Fruit fly (Drosophila melanogaster) whole organism, embryonic: ENCODE measurements around the gene CG1463.
A peak's percentile ranks its signal among the peaks of the same experiment; 100 is the strongest.

Source experiments
- Bteb2 ChIP-seq: fragments of 200-800 bp; sonication (Bioruptor generic); optimal IDR thresholded peaks from 2 replicates; lab custom pipeline; 2016; ENCODE audit warnings: missing biosample characterization, missing genetic modification characterization
- CG1024 ChIP-seq: fragments of 200-800 bp; sonication (Bioruptor generic); IDR thresholded peaks from 2 replicates; pipeline ENCODE4 v1.3.6; 2022; ENCODE audit warnings: missing biosample characterization, missing genetic modification characterization
- CG12071 ChIP-seq: fragments of 200-800 bp; sonication (Bioruptor generic); optimal IDR thresholded peaks from 3 replicates; lab custom pipeline; 2018; ENCODE audit warnings: missing biosample characterization, mild to moderate bottlenecking, missing genetic modification characterization
- CG12391 ChIP-seq: fragments of 200-800 bp; sonication (Bioruptor generic); optimal IDR thresholded peaks from 3 replicates; lab custom pipeline; 2018; ENCODE audit warnings: missing biosample characterization, mild to moderate bottlenecking, missing genetic modification characterization, moderate library complexity
- CG12659 ChIP-seq: fragments of 200-800 bp; sonication (Bioruptor generic); optimal IDR thresholded peaks from 3 replicates; lab custom pipeline; 2017; ENCODE audit warnings: mild to moderate bottlenecking, missing biosample characterization, missing genetic modification reagents, missing genetic modification characterization
- CG13775 ChIP-seq: fragments of 200-800 bp; sonication (Bioruptor generic); optimal IDR thresholded peaks from 3 replicates; lab custom pipeline; 2017; ENCODE audit warnings: missing biosample characterization, mild to moderate bottlenecking, missing genetic modification characterization
- CG14050 ChIP-seq: fragments of 200-800 bp; sonication (Bioruptor generic); IDR thresholded peaks from 3 replicates; pipeline ENCODE4 v1.3.6; 2022; ENCODE audit warnings: missing biosample characterization, missing genetic modification characterization
- CG31224 ChIP-seq: fragments of 200-800 bp; sonication (Bioruptor generic); IDR thresholded peaks from 2 replicates; pipeline ENCODE4 v1.3.6; 2022; ENCODE audit warnings: missing biosample characterization, missing genetic modification characterization
- CG33213 ChIP-seq: fragments of 200-800 bp; sonication (Bioruptor generic); optimal IDR thresholded peaks from 3 replicates; lab custom pipeline; 2016; ENCODE audit warnings: missing biosample characterization, missing genetic modification characterization
- CG34224 ChIP-seq: fragments of 200-800 bp; sonication (Bioruptor generic); IDR thresholded peaks from 3 replicates; pipeline ENCODE4 v1.3.6; 2022; ENCODE audit warnings: missing biosample characterization, missing genetic modification characterization; ENCODE audit not compliant: partially characterized antibody
- CG34376 ChIP-seq: fragments of 200-800 bp; sonication (Bioruptor generic); optimal IDR thresholded peaks from 2 replicates; lab custom pipeline; 2018; ENCODE audit warnings: missing biosample characterization, mild to moderate bottlenecking, missing genetic modification characterization
- CG4404 ChIP-seq: fragments of 200-800 bp; sonication (Bioruptor generic); IDR thresholded peaks from 2 replicates; pipeline ENCODE4 v1.3.6; 2022; ENCODE audit warnings: missing biosample characterization, missing genetic modification characterization
- CG4617 ChIP-seq: fragments of 200-800 bp; sonication (Bioruptor generic); optimal IDR thresholded peaks from 3 replicates; lab custom pipeline; 2016; ENCODE audit warnings: missing biosample characterization, missing genetic modification characterization, borderline replicate concordance
- CG8478 ChIP-seq: fragments of >200 bp; optimal IDR thresholded peaks from 2 replicates; lab custom pipeline; 2018
- CTCF ChIP-seq: fragments of 200-800 bp; sonication (Bioruptor generic); optimal IDR thresholded peaks from 2 replicates; lab custom pipeline; 2017; ENCODE audit warnings: missing biosample characterization, mild to moderate bottlenecking, missing genetic modification characterization, moderate library complexity
- CoRest ChIP-seq: fragments of 200-800 bp; sonication (Bioruptor generic); optimal IDR thresholded peaks from 3 replicates; lab custom pipeline; 2018; ENCODE audit warnings: missing biosample characterization, mild to moderate bottlenecking, missing genetic modification characterization, moderate library complexity
- Dbx ChIP-seq: fragments of 200-800 bp; sonication (Bioruptor generic); IDR thresholded peaks from 3 replicates; pipeline ENCODE4 v1.3.6; 2022; ENCODE audit warnings: missing biosample characterization, missing genetic modification characterization
- Deaf1 ChIP-seq: fragments of 200-800 bp; optimal IDR thresholded peaks from 3 replicates; lab custom pipeline; 2019; ENCODE audit warnings: missing biosample characterization, mild to moderate bottlenecking, missing genetic modification characterization, moderate library complexity
- Dll ChIP-seq: fragments of 200-800 bp; sonication (Bioruptor generic); IDR thresholded peaks from 4 replicates; pipeline ENCODE4 v1.3.6; 2022; ENCODE audit warnings: missing biosample characterization, missing genetic modification characterization; ENCODE audit not compliant: partially characterized antibody
- Fer1 ChIP-seq: fragments of 200-800 bp; sonication (Bioruptor generic); optimal IDR thresholded peaks from 2 replicates; lab custom pipeline; 2017; ENCODE audit warnings: missing biosample characterization, mild to moderate bottlenecking, missing genetic modification characterization
- Gug ChIP-seq: fragments of 200-800 bp; sonication (Bioruptor generic); IDR thresholded peaks from 4 replicates; pipeline ENCODE4 v1.3.6; 2022; ENCODE audit warnings: missing biosample characterization, missing genetic modification characterization
- HLH3B ChIP-seq: fragments of 200-800 bp; sonication (Bioruptor generic); IDR thresholded peaks from 2 replicates; pipeline ENCODE4 v1.3.6; 2022; ENCODE audit warnings: missing biosample characterization, missing genetic modification characterization
- Med ChIP-seq: fragments of 200-800 bp; sonication (Bioruptor generic); peaks from one replicate; lab custom pipeline; 2016; ENCODE audit warnings: missing biosample characterization, missing genetic modification characterization, mild to moderate bottlenecking, inconsistent platforms, moderate library complexity
- Neu2 ChIP-seq: fragments of 200-800 bp; sonication (Bioruptor generic); optimal IDR thresholded peaks from 3 replicates; lab custom pipeline; 2016; ENCODE audit warnings: missing biosample characterization, missing genetic modification characterization, borderline replicate concordance
- Nf-YB ChIP-seq: fragments of 200-800 bp; sonication (Bioruptor generic); optimal IDR thresholded peaks from 3 replicates; lab custom pipeline; 2019; ENCODE audit warnings: missing biosample characterization, mild to moderate bottlenecking, missing genetic modification characterization, moderate library complexity
- Ptx1 ChIP-seq: fragments of 200-800 bp; sonication (Bioruptor generic); IDR thresholded peaks from 2 replicates; pipeline ENCODE4 v1.3.6; 2022; ENCODE audit warnings: missing biosample characterization, missing genetic modification characterization
- Spps ChIP-seq: fragments of 200-800 bp; sonication (Bioruptor generic); optimal IDR thresholded peaks from 2 replicates; lab custom pipeline; 2018; ENCODE audit warnings: missing biosample characterization, mild to moderate bottlenecking, missing genetic modification characterization
- Vsx1 ChIP-seq: fragments of 200-800 bp; sonication (Bioruptor generic); optimal IDR thresholded peaks from 2 replicates; lab custom pipeline; 2017; ENCODE audit warnings: missing biosample characterization, mild to moderate bottlenecking, missing genetic modification characterization, missing genetic modification reagents
- abd-A ChIP-seq: fragments of 200-800 bp; sonication (Bioruptor generic); optimal IDR thresholded peaks from 3 replicates; lab custom pipeline; 2019; ENCODE audit warnings: missing biosample characterization, mild to moderate bottlenecking, missing genetic modification characterization, moderate library complexity
- al ChIP-seq: fragments of 200-800 bp; sonication (Bioruptor generic); IDR thresholded peaks from 2 replicates; pipeline ENCODE4 v1.3.6; 2022; ENCODE audit warnings: missing biosample characterization, missing genetic modification characterization
- ase ChIP-seq: fragments of 200-800 bp; sonication (Bioruptor generic); IDR thresholded peaks from 3 replicates; pipeline ENCODE4 v1.3.6; 2022; ENCODE audit warnings: missing biosample characterization, missing genetic modification characterization
- cg ChIP-seq: fragments of 200-800 bp; sonication (Bioruptor generic); optimal IDR thresholded peaks from 3 replicates; lab custom pipeline; 2019; ENCODE audit warnings: missing biosample characterization, mild to moderate bottlenecking, missing genetic modification characterization, moderate library complexity
- chinmo ChIP-seq: fragments of 200-800 bp; sonication (Bioruptor generic); IDR thresholded peaks from 4 replicates; pipeline ENCODE4 v1.3.6; 2022; ENCODE audit warnings: missing biosample characterization, missing genetic modification characterization; ENCODE audit not compliant: partially characterized antibody
- danr ChIP-seq: fragments of 200-800 bp; sonication (Bioruptor generic); IDR thresholded peaks from 2 replicates; pipeline ENCODE4 v1.3.6; 2022; ENCODE audit warnings: missing biosample characterization, missing genetic modification characterization
- dmrt99B ChIP-seq: fragments of 200-800 bp; sonication (Bioruptor generic); optimal IDR thresholded peaks from 2 replicates; lab custom pipeline; 2018; ENCODE audit warnings: missing biosample characterization, mild to moderate bottlenecking, missing genetic modification characterization, moderate library complexity
- ems ChIP-seq: fragments of 200-800 bp; sonication (Bioruptor generic); optimal IDR thresholded peaks from 3 replicates; lab custom pipeline; 2016; ENCODE audit warnings: missing biosample characterization, missing genetic modification characterization
- ewg ChIP-seq: fragments of 200-800 bp; sonication (Bioruptor generic); optimal IDR thresholded peaks from 3 replicates; lab custom pipeline; 2017; ENCODE audit warnings: mild to moderate bottlenecking, missing biosample characterization, missing genetic modification reagents, missing genetic modification characterization
- exex ChIP-seq: fragments of 200-800 bp; sonication (Bioruptor generic); optimal IDR thresholded peaks from 4 replicates; lab custom pipeline; 2018; ENCODE audit warnings: missing biosample characterization, mild to moderate bottlenecking, missing genetic modification characterization, moderate library complexity
- ftz-f1 ChIP-seq: fragments of 200-800 bp; sonication (Bioruptor generic); optimal IDR thresholded peaks from 2 replicates; lab custom pipeline; 2016; ENCODE audit warnings: missing biosample characterization, missing genetic modification characterization
- grau ChIP-seq: fragments of 200-800 bp; optimal IDR thresholded peaks from 3 replicates; lab custom pipeline; 2019; ENCODE audit warnings: missing biosample characterization, mild to moderate bottlenecking, missing genetic modification characterization, moderate library complexity
- lola ChIP-seq, 3 experiments: fragments of >200 bp in 2 of 3; fragments of 200-800 bp in 1 of 3; sonication (Bioruptor generic) in 1 of 3; optimal IDR thresholded peaks; 2 replicates each; lab custom pipeline; 2017 to 2019; ENCODE audit warnings: missing biosample characterization in 3 of 3, missing genetic modification characterization in 3 of 3, mild to moderate bottlenecking in 1 of 3, moderate library complexity in 1 of 3
- otp ChIP-seq: fragments of 200-800 bp; sonication (Bioruptor generic); IDR thresholded peaks from 3 replicates; pipeline ENCODE4, ENCODE4 v1.3.6; 2022; ENCODE audit warnings: missing biosample characterization, missing genetic modification characterization
- pb ChIP-seq: fragments of 200-800 bp; sonication (Bioruptor generic); optimal IDR thresholded peaks from 3 replicates; lab custom pipeline; 2016; ENCODE audit warnings: missing biosample characterization, missing genetic modification characterization
- pzg ChIP-seq: fragments of 200-800 bp; sonication (Bioruptor generic); optimal IDR thresholded peaks from 3 replicates; lab custom pipeline; 2018; ENCODE audit warnings: missing biosample characterization, mild to moderate bottlenecking, missing genetic modification characterization, moderate library complexity
- sens ChIP-seq: fragments of 200-800 bp; sonication (Bioruptor generic); peaks from one replicate; lab custom pipeline; 2016; ENCODE audit warnings: missing biosample characterization, missing genetic modification characterization
- sr ChIP-seq: fragments of 200-800 bp; sonication (Bioruptor generic); IDR thresholded peaks from 3 replicates; pipeline ENCODE4 v1.3.6; 2022; ENCODE audit warnings: missing biosample characterization, missing genetic modification characterization
- stc ChIP-seq: fragments of 200-800 bp; sonication (Bioruptor generic); IDR thresholded peaks from 2 replicates; pipeline ENCODE4 v1.3.6; 2022; ENCODE audit warnings: missing biosample characterization, missing genetic modification characterization
- tio ChIP-seq: fragments of 200-800 bp; sonication (Bioruptor generic); optimal IDR thresholded peaks from 2 replicates; lab custom pipeline; 2017; ENCODE audit warnings: missing biosample characterization, missing genetic modification characterization, inconsistent platforms
- wek ChIP-seq: fragments of 200-800 bp; sonication (Bioruptor generic); optimal IDR thresholded peaks from 3 replicates; lab custom pipeline; 2018; ENCODE audit warnings: missing biosample characterization, mild to moderate bottlenecking, missing genetic modification characterization, moderate library complexity

Gene CG1463

dm6 chrX:12574666-12575202, 36.7 kb downstream of the CG1463 start (continued):
- TF ChIP-seq CG14050 = peak; percentile 25; the same call in 1 of the 3 replicates
- TF ChIP-seq sens = peak; percentile 78
- peak; percentile 99 for TF ChIP-seq chinmo
- TF ChIP-seq CG8478 (lab: Kevin White, UChicago) = no peak

DNA sequence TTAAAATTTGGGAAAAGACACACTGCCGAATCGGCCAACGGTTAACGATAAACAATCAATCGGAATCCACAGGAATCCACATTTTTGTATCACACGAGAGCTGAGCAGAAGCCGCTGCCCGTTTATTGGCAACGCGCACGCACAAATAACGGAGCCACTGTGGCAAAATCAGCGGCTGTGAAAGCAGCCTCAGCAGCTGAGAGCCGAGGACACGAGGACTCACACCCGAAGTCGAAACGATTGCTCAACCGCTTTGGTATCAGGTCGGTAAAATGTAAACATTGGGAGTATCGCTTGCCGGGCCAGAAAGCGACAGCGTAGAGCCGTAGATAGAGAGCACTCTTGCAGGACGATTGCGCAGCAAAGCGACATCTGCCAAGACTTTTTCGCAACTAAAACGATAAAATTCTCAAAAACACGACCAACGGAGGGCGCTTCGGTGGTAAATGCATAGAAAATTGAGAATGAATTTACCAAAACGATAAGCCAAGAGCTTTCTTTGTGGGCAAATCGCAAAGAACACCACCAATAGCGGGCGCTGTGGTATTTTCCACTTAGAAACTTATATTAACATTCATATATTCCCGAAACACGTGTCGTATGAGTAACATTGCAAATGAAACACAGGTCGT, 43.1 kb downstream of the CG1463 start, which contains the start of gene hwt:
hwt (minus strand) TSS at position 161 of the 632 bp plus-strand sequence.
- TF ChIP-seq CG31224 (GFP tag; lab: Robert Waterston, UW) (no peak), cg (GFP tag; lab: Kevin White, UChicago) (no peak), Gug (GFP tag; lab: Robert Waterston, UW) (no peak), CG12659 (no peak), CoRest (tag; lab: Kevin White, UChicago) (no peak), stc (GFP tag; lab: Robert Waterston, UW) (no peak), ftz-f1 (GFP tag; lab: Kevin White, UChicago) (no peak), Nf-YB (no peak), CTCF (GFP tag; lab: Kevin White, UChicago) (peak; percentile 91), abd-A (peak; percentile 42), ewg (peak; percentile 88), CG1024 (GFP tag; lab: Robert Waterston, UW) (no peak), ems (GFP tag; lab: Kevin White, UChicago) (no peak), dmrt99B (no peak), CG12071 (GFP tag; lab: Kevin White, UChicago) (no peak), exex (tag; lab: Kevin White, UChicago) (no peak), Dbx (GFP tag; lab: Robert Waterston, UW) (no peak), wek (GFP tag; lab: Kevin White, UChicago) (no peak), CG34376 (no peak), CG34224 (GFP tag; lab: Robert Waterston, UW) (no peak), Neu2 (no peak), CG13775 (no peak), Ptx1 (GFP tag; lab: Robert Waterston, UW) (0 out of 2 replicates have a peak, but pooled peaks have one; percentile 7), CG12391 (tag; lab: Kevin White, UChicago) (no peak), Bteb2 (GFP tag; lab: Kevin White, UChicago) (no peak), Vsx1 (no peak), Dll (GFP tag; lab: Robert Waterston, UW) (no peak), Fer1 (GFP tag; lab: Kevin White, UChicago) (no peak), lola (GFP tag; optimal IDR thresholded peaks at IDR 0.05; lab: Kevin White, UChicago) (no peak), al (GFP tag; lab: Robert Waterston, UW) (no peak), grau (tag; lab: Kevin White, UChicago) (no peak), sr (GFP tag; lab: Robert Waterston, UW) (no peak), otp (GFP tag; lab: Robert Waterston, UW) (no peak), tio (no peak), ase (no peak), CG33213 (GFP tag; lab: Kevin White, UChicago) (no peak), Med (GFP tag; lab: Kevin White, UChicago) (peak; percentile 55), HLH3B (GFP tag; lab: Robert Waterston, UW) (no peak), Deaf1 (tag; lab: Kevin White, UChicago) (peak; percentile 93), Spps (no peak), danr (GFP tag; lab: Robert Waterston, UW) (no peak), CG4617 (GFP tag; lab: Kevin White, UChicago) (no peak), CG4404 (GFP tag; lab: Robert Waterston, UW) (no peak), pzg (GFP tag; lab: Kevin White, UChicago) (peak; percentile 11), pb (no peak)
